Worm (Caenorhabditis elegans): Measurements from ENCODE around the gene Y45G12C.1.
"Not testable (repeated sequence)": the region's sequence is repeated elsewhere in the genome, so short reads cannot be mapped to it uniquely, and the experiment has no call there.

Gene Y45G12C.1

DNA sequence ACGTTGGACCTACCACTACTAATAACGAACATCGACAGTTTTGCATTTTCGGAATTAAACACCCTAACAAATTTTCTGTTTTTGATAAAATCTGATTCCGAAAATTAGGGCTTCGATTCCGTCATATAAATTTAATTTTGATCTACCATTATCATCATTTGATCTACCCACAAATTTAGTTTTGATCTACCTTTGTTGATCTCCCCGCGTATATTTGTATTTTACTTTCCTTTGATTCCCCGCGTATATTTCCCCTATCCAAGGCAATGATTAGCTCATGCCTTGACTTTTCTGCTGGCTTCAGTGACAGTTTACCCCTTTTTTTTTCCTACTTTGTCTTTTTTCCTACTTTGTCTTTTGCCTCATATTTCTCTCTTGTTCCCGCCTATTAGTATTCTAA, 24.4 kb downstream of the Y45G12C.1 start:
- no peak for TF ChIP-seq ztf-23 (GFP tag; IDR thresholded peaks at IDR 0.05)
- no peak for TF ChIP-seq ztf-29 (GFP tag; IDR thresholded peaks at IDR 0.05)

- TF ChIP-seq klf-2 (GFP tag; conservative IDR thresholded peaks at IDR 0.05) = no peak
- no peak for TF ChIP-seq ref-1 (GFP tag; conservative IDR thresholded peaks at IDR 0.05)
- no peak for TF ChIP-seq cog-1 (tag; optimal IDR thresholded peaks at IDR 0.05)
- no peak for TF ChIP-seq tab-1 (GFP tag; IDR thresholded peaks at IDR 0.05)
- no peak for TF ChIP-seq flt-1 (GFP tag; IDR thresholded peaks at IDR 0.05)
Measured at ce11 chrV:2592173-2592676, 26.7 kb downstream of the Y45G12C.1 start, which contains the start of gene irg-3. TSS of gene irg-3 (plus strand) at chrV:2592591.

- TF ChIP-seq flt-1 (GFP tag; IDR thresholded peaks at IDR 0.05) (no peak), ref-1 (GFP tag; conservative IDR thresholded peaks at IDR 0.05) (no peak)
Measured at ce11 chrV:2595720-2596119, 30.2 kb downstream of the Y45G12C.1 start.

DNA sequence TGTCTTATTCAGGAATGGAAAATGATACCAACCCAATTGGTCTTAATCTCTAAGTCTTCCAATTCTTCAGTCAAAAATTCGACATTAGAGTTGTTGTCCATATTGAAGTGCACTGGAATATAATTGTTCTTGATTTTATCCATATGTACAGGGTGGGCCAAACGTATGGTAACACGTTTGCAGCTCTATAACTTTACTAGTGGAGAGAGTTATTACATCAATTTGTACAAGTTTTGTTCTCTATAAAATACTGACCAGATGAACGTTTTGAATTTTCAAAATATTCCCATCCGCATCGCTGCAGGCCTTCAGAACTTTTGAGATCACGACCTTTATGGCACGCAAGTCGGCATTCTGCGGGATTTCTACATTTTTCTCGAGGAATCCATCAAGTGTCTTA, 33.3 kb downstream of the Y45G12C.1 start, which contains the start of gene F53E10.5:
F53E10.5 (minus strand) TSS at position 101 of the 400 bp plus-strand sequence.
- TF ChIP-seq T22C8.4 (GFP tag; IDR thresholded peaks at IDR 0.05); ref-1 (GFP tag; conservative IDR thresholded peaks at IDR 0.05); tab-1 (GFP tag; IDR thresholded peaks at IDR 0.05): not testable (repeated sequence)

DNA sequence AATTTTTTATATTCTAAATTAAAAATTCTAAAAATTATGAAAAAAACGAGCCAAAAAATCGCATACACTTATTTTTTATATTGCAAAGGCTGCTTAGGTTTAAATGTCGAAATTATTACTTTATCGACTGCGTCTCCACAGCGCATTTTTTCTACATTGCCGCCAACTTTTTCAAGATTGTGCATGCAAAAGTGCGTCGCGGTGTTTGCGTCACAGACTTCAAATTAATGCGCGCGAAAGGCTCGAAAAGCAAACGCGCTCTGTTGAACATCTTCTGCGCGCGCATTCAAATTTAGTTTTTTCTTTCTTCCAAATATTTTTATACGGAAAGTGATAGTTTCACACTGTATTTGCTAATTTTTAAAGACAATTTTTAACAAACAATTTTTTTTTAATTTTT, 35.1 kb downstream of the Y45G12C.1 start:
- peak; percentile 11 for TF ChIP-seq cog-1 (tag; optimal IDR thresholded peaks at IDR 0.05)
- TF ChIP-seq ref-1 (GFP tag; conservative IDR thresholded peaks at IDR 0.05) = no peak
- 0 out of 2 replicates have a peak, but pooled peaks have one; percentile 14 for TF ChIP-seq klf-2 (GFP tag; conservative IDR thresholded peaks at IDR 0.05)

DNA sequence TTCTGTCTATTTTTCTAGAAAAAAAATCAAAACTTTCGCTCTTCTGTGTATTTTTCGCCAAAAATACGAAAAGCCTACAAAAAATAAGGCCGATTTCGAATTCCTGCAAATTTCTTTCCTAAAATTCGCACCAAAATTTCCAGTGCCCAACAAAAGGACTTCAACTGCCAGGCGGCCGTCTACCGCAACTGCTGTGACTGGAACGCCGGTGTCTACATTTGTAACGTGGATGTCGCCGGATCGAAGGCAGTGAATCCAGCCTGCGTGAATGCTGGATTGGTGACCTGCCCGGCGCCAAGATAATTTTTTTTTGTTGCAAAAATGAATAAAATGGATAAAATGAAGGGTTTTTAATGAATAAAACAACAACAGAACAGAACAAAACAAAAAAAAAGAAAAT, 36.3 kb downstream of the Y45G12C.1 start:
- TF ChIP-seq tab-1 (GFP tag; IDR thresholded peaks at IDR 0.05) = no peak

DNA sequence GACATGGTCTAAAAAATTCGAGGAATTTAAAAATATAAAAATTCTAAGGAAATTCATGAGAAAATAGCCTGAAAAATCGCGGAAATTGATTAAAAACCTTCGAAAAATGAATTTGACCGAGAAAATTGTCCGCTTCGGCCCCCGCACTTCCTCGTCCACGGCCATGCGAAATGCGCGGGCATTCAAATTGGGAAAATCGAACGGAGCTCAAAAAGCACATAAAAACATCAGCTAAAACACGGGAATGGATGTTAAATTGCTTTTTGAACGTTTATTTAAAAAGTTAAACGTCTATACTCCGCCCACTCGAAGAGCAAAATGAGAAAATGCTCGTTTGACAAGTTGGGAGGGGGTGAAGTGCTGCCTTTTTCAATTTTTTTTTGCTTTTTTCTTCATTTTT, 37.6 kb downstream of the Y45G12C.1 start, which contains the start of gene F53E10.6:
F53E10.6 (minus strand) TSS at position 8 of the 400 bp plus-strand sequence.
- TF ChIP-seq ztf-23 (GFP tag; IDR thresholded peaks at IDR 0.05) (no peak), cog-1 (tag; optimal IDR thresholded peaks at IDR 0.05) (peak; percentile 4), ref-1 (GFP tag; conservative IDR thresholded peaks at IDR 0.05) (no peak)

DNA sequence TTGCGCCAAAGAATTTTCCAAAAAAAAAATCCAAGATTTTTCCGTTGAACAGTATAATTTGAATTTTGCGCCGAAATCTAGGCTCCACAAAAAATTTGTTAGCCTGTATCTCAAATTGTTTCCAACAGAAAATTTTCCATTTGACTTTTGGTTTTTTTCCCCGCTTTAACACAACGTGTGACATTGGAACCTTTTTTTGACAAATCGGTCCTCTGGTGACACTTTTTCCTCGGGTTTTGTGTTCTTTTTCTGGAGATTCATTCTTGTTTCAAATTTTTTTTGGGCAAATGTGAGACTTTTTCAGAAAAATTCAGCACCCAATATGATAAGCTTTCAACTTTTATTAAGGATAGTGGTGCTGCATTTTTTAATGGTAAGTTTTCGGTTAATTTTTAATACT, 42.9 kb downstream of the Y45G12C.1 start, which contains the start of gene acr-17:
acr-17 (plus strand) TSS at position 301 of the 400 bp plus-strand sequence.
- TF ChIP-seq cog-1 (tag; optimal IDR thresholded peaks at IDR 0.05) (no peak), klf-2 (GFP tag; conservative IDR thresholded peaks at IDR 0.05) (no peak), flt-1 (GFP tag; IDR thresholded peaks at IDR 0.05) (no peak), ztf-29 (GFP tag; IDR thresholded peaks at IDR 0.05) (no peak), tab-1 (GFP tag; IDR thresholded peaks at IDR 0.05) (no peak), ref-1 (GFP tag; conservative IDR thresholded peaks at IDR 0.05) (no peak), ztf-23 (GFP tag; IDR thresholded peaks at IDR 0.05) (no peak), med-1 (GFP tag; optimal IDR thresholded peaks at IDR 0.05; ENCODE audit: insufficient read depth) (no peak), T22C8.4 (GFP tag; IDR thresholded peaks at IDR 0.05) (no peak)

- TF ChIP-seq ref-1 (GFP tag; conservative IDR thresholded peaks at IDR 0.05) = no peak
- TF ChIP-seq tab-1 (GFP tag; IDR thresholded peaks at IDR 0.05) = no peak
- TF ChIP-seq ztf-29 (GFP tag; IDR thresholded peaks at IDR 0.05) = no peak
- TF ChIP-seq T22C8.4 (GFP tag; IDR thresholded peaks at IDR 0.05) = no peak
- no peak for TF ChIP-seq ztf-23 (GFP tag; IDR thresholded peaks at IDR 0.05)
- no peak for TF ChIP-seq klf-2 (GFP tag; conservative IDR thresholded peaks at IDR 0.05)
- no peak for TF ChIP-seq flt-1 (GFP tag; IDR thresholded peaks at IDR 0.05)
- no peak for TF ChIP-seq med-1 (GFP tag; optimal IDR thresholded peaks at IDR 0.05; ENCODE audit: insufficient read depth)
- TF ChIP-seq cog-1 (tag; optimal IDR thresholded peaks at IDR 0.05) = no peak
Measured at ce11 chrV:2614986-2615687, 49.7 kb downstream of the Y45G12C.1 start, which contains the start of gene F53E10.1. TSS of gene F53E10.1 (plus strand) at chrV:2615310.

- no peak for TF ChIP-seq klf-2 (GFP tag; conservative IDR thresholded peaks at IDR 0.05)
- no peak for TF ChIP-seq ztf-23 (GFP tag; IDR thresholded peaks at IDR 0.05)
Measured at ce11 chrV:2617499-2617898, 52.0 kb downstream of the Y45G12C.1 start.
